Fruit fly (Drosophila melanogaster) whole organism, prepupa: Measurements from ENCODE around the gene CG33257.
A peak's percentile ranks its signal among the peaks of the same experiment; 100 is the strongest.

Experiments
- Blimp-1 ChIP-seq: fragments of 200-800 bp; sonication (Bioruptor generic); optimal IDR thresholded peaks from 3 replicates; lab custom pipeline; 2017; ENCODE audit warnings: missing biosample characterization, missing genetic modification characterization, mild to moderate bottlenecking, moderate library complexity, missing genetic modification reagents
- CG10631 ChIP-seq: fragments of 200-800 bp; sonication (Bioruptor generic); optimal IDR thresholded peaks from 2 replicates; lab custom pipeline; 2016; ENCODE audit warnings: missing biosample characterization, missing genetic modification characterization
- CG10669 ChIP-seq: fragments of 200-800 bp; sonication (Bioruptor generic); optimal IDR thresholded peaks from 3 replicates; lab custom pipeline; 2018; ENCODE audit warnings: missing biosample characterization, mild to moderate bottlenecking, missing genetic modification characterization, moderate library complexity
- CG11294 ChIP-seq: fragments of 200-800 bp; sonication (Bioruptor generic); IDR thresholded peaks from 2 replicates; pipeline ENCODE4 v1.3.6; 2022; ENCODE audit warnings: missing biosample characterization, missing genetic modification characterization
- CG11762 ChIP-seq: fragments of 200-800 bp; sonication (Bioruptor generic); optimal IDR thresholded peaks from 3 replicates; lab custom pipeline; 2016; ENCODE audit warnings: missing biosample characterization, missing genetic modification characterization; ENCODE audit not compliant: insufficient read depth
- CG11902 ChIP-seq: fragments of 200-800 bp; sonication (Bioruptor generic); optimal IDR thresholded peaks from 3 replicates; lab custom pipeline; 2016; ENCODE audit warnings: missing biosample characterization, missing genetic modification characterization
- CG1621 ChIP-seq: fragments of 200-800 bp; sonication (Bioruptor generic); optimal IDR thresholded peaks from 3 replicates; lab custom pipeline; 2018; ENCODE audit warnings: missing biosample characterization, mild to moderate bottlenecking, missing genetic modification characterization
- CG16779 ChIP-seq: fragments of 200-800 bp; sonication (Bioruptor generic); optimal IDR thresholded peaks from 3 replicates; lab custom pipeline; 2017; ENCODE audit warnings: missing biosample characterization, mild to moderate bottlenecking, missing genetic modification characterization
- CG34406 ChIP-seq: fragments of 200-800 bp; sonication (Bioruptor generic); optimal IDR thresholded peaks from 3 replicates; lab custom pipeline; 2016; ENCODE audit warnings: missing biosample characterization, missing genetic modification characterization
- CG6792 ChIP-seq: fragments of 200-800 bp; sonication (Bioruptor generic); optimal IDR thresholded peaks from 3 replicates; lab custom pipeline; 2016; ENCODE audit warnings: missing biosample characterization, missing genetic modification characterization
- CG6808 ChIP-seq: fragments of 200-800 bp; sonication (Bioruptor generic); optimal IDR thresholded peaks from 3 replicates; lab custom pipeline; 2017; ENCODE audit warnings: missing biosample characterization, missing genetic modification characterization, mild to moderate bottlenecking, moderate library complexity, missing genetic modification reagents
- CG6854 ChIP-seq: fragments of 200-800 bp; sonication (Bioruptor generic); optimal IDR thresholded peaks from 2 replicates; lab custom pipeline; 2017; ENCODE audit warnings: missing biosample characterization, mild to moderate bottlenecking, missing genetic modification characterization
- CG8119 ChIP-seq: fragments of 200-800 bp; sonication (Bioruptor generic); IDR thresholded peaks from 3 replicates; pipeline ENCODE4 v1.3.6; 2022; ENCODE audit warnings: missing biosample characterization, missing genetic modification characterization
- CG8632 ChIP-seq: fragments of 200-800 bp; sonication (Bioruptor generic); optimal IDR thresholded peaks from 3 replicates; lab custom pipeline; 2016; ENCODE audit warnings: missing biosample characterization, missing genetic modification characterization
- CG9139 ChIP-seq: fragments of 200-800 bp; sonication (Bioruptor generic); optimal IDR thresholded peaks from 3 replicates; lab custom pipeline; 2017; ENCODE audit warnings: missing biosample characterization, mild to moderate bottlenecking, missing genetic modification characterization
- Eip75B ChIP-seq: fragments of 200-800 bp; sonication (Bioruptor generic); optimal IDR thresholded peaks from 3 replicates; lab custom pipeline; 2016; ENCODE audit warnings: missing biosample characterization, missing genetic modification characterization
- Eip78C ChIP-seq: fragments of 200-800 bp; sonication (Bioruptor generic); peaks from one replicate; lab custom pipeline; 2016; ENCODE audit warnings: missing biosample characterization, missing genetic modification characterization
- Ets21C ChIP-seq: fragments of 200-800 bp; sonication (Bioruptor generic); optimal IDR thresholded peaks from 3 replicates; lab custom pipeline; 2016; ENCODE audit warnings: missing biosample characterization, missing genetic modification characterization
- Gug ChIP-seq: fragments of 200-800 bp; sonication (Bioruptor generic); IDR thresholded peaks from 2 replicates; pipeline ENCODE4 v1.3.6; 2022; ENCODE audit warnings: missing biosample characterization, missing genetic modification characterization
- Hr39 ChIP-seq: fragments of 200-800 bp; sonication (Bioruptor generic); optimal IDR thresholded peaks from 2 replicates; lab custom pipeline; 2016; ENCODE audit warnings: missing biosample characterization, missing genetic modification characterization
- Hr4 ChIP-seq: fragments of 200-800 bp; sonication (Bioruptor generic); optimal IDR thresholded peaks from 3 replicates; lab custom pipeline; 2016; ENCODE audit warnings: missing biosample characterization, missing genetic modification characterization
- Sox14 ChIP-seq: fragments of 200-800 bp; sonication (Bioruptor generic); optimal IDR thresholded peaks from 3 replicates; lab custom pipeline; 2016; ENCODE audit warnings: missing biosample characterization, missing genetic modification characterization
- dac ChIP-seq: fragments of 200-800 bp; sonication (Bioruptor generic); optimal IDR thresholded peaks from 2 replicates; lab custom pipeline; 2017; ENCODE audit warnings: missing biosample characterization, mild to moderate bottlenecking, missing genetic modification characterization
- eg ChIP-seq: fragments of 200-800 bp; sonication (Bioruptor generic); IDR thresholded peaks from 3 replicates; pipeline ENCODE4 v1.3.6; 2022; ENCODE audit warnings: missing biosample characterization, missing genetic modification characterization
- fd59A ChIP-seq: fragments of 200-800 bp; sonication (Bioruptor generic); optimal IDR thresholded peaks from 2 replicates; lab custom pipeline; 2017; ENCODE audit warnings: missing biosample characterization, mild to moderate bottlenecking, missing genetic modification characterization, missing genetic modification reagents
- fkh ChIP-seq: fragments of 200-800 bp; sonication (Bioruptor generic); optimal IDR thresholded peaks from 3 replicates; lab custom pipeline; 2017; ENCODE audit warnings: missing biosample characterization, mild to moderate bottlenecking, missing genetic modification characterization, moderate library complexity
- lz ChIP-seq: fragments of 200-800 bp; sonication (Bioruptor generic); optimal IDR thresholded peaks from 3 replicates; lab custom pipeline; 2016; ENCODE audit warnings: missing biosample characterization, missing genetic modification characterization
- net ChIP-seq: fragments of 200-800 bp; sonication (Bioruptor generic); optimal IDR thresholded peaks from 3 replicates; lab custom pipeline; 2016; ENCODE audit warnings: missing biosample characterization, missing genetic modification characterization
- vri ChIP-seq: fragments of 200-800 bp; sonication (Bioruptor generic); optimal IDR thresholded peaks from 3 replicates; lab custom pipeline; 2016; ENCODE audit warnings: missing biosample characterization, mild to moderate bottlenecking, missing genetic modification characterization

Gene CG33257

dm6 chr3L:16339873-16340272, 6.2 kb upstream of the CG33257 start:
- TF ChIP-seq Blimp-1 (peak; percentile 90), CG8119 (GFP tag; lab: Robert Waterston, UW) (no peak)

- TF ChIP-seq CG10669 (GFP tag; lab: Kevin White, UChicago) (no peak), CG6808 (GFP tag; lab: Kevin White, UChicago) (no peak), CG9139 (GFP tag; lab: Kevin White, UChicago) (no peak), CG8632 (GFP tag; lab: Kevin White, UChicago) (no peak), lz (no peak), CG16779 (tag; lab: Kevin White, UChicago) (no peak), net (no peak), Sox14 (GFP tag; lab: Kevin White, UChicago) (no peak), eg (GFP tag; lab: Robert Waterston, UW) (no peak), CG11902 (GFP tag; lab: Kevin White, UChicago) (no peak), CG6854 (GFP tag; lab: Kevin White, UChicago) (no peak), CG10631 (GFP tag; lab: Kevin White, UChicago) (no peak)
Observed at dm6 chr3L:16347914-16348313, 1.8 kb downstream of the CG33257 start, which contains the start of gene mRpS34. Gene mRpS34 (plus strand): TSS chr3L:16348074.

dm6 chr3L:16349686-16350085, 3.6 kb downstream of the CG33257 start:
- no peak for TF ChIP-seq Blimp-1
- TF ChIP-seq CG34406 = no peak
- TF ChIP-seq Eip75B = no peak
- no peak for TF ChIP-seq Hr4 (GFP tag; lab: Kevin White, UChicago)
- TF ChIP-seq Hr39 = no peak
- no peak for TF ChIP-seq Sox14 (GFP tag; lab: Kevin White, UChicago)
- TF ChIP-seq CG11294 (GFP tag; lab: Robert Waterston, UW) = no peak
- TF ChIP-seq, all 60 proteins: peak for 0

dm6 chr3L:16351770-16352429, 5.8 kb downstream of the CG33257 start, which contains the start of the genes Golgin104 and Tcs3:
Gene Golgin104 (minus strand): TSS chr3L:16351951.
Gene Tcs3 (plus strand): TSS chr3L:16351991.
- TF ChIP-seq fkh (GFP tag; lab: Kevin White, UChicago) (peak; percentile 99), vri (GFP tag; lab: Kevin White, UChicago) (no peak)

- no peak for TF ChIP-seq CG6792 (GFP tag; lab: Kevin White, UChicago)
- no peak for TF ChIP-seq fd59A (GFP tag; lab: Kevin White, UChicago)
- no peak for TF ChIP-seq Ets21C (GFP tag; lab: Kevin White, UChicago)
- TF ChIP-seq dac = no peak
- TF ChIP-seq Gug = no peak
- peak; percentile 1 for TF ChIP-seq Eip78C (GFP tag; lab: Kevin White, UChicago)
Observed at dm6 chr3L:16354197-16354596, 8.1 kb downstream of the CG33257 start, which contains the start of gene Pdh. Gene Pdh (minus strand): TSS chr3L:16354297.

- TF ChIP-seq CG1621 (tag; lab: Kevin White, UChicago) (no peak), fkh (GFP tag; lab: Kevin White, UChicago) (peak; percentile 62), CG34406 (no peak), CG11762 (no peak), Eip78C (GFP tag; lab: Kevin White, UChicago) (peak; percentile 40), vri (GFP tag; lab: Kevin White, UChicago) (peak; percentile 72)
Observed at dm6 chr3L:16356171-16356765, 10.1 kb downstream of the CG33257 start.
